Worm (Caenorhabditis elegans): ENCODE data around the gene F22F7.8.
"Not testable (repeated sequence)": the region's sequence is repeated elsewhere in the genome, so short reads cannot be mapped to it uniquely, and the experiment has no call there.

Gene F22F7.8

ce11 chrV:2146044-2146443 lies 24.3 kb upstream of the F22F7.8 start, which contains the start of gene str-52:
Gene str-52, minus strand, starts transcription at chrV:2146144.
- TF ChIP-seq egl-27 (tag; optimal IDR thresholded peaks at IDR 0.05) (no peak), F13H6.1 (tag; optimal IDR thresholded peaks at IDR 0.05) (no peak), Y55F3AM.14 (GFP tag; optimal IDR thresholded peaks at IDR 0.05) (no peak), crh-2 (tag; optimal IDR thresholded peaks at IDR 0.05) (no peak), nhr-23 (tag; optimal IDR thresholded peaks at IDR 0.05) (no peak), ztf-4 (tag; optimal IDR thresholded peaks at IDR 0.05) (no peak), lsy-2 (tag; optimal IDR thresholded peaks at IDR 0.05) (no peak), R02D3.7 (tag; optimal IDR thresholded peaks at IDR 0.05) (no peak), mdl-1 (tag; optimal IDR thresholded peaks at IDR 0.05) (no peak), dmd-4 (tag; optimal IDR thresholded peaks at IDR 0.05) (no peak), unc-39 (tag; optimal IDR thresholded peaks at IDR 0.05) (no peak), C34F6.9 (tag; optimal IDR thresholded peaks at IDR 0.05) (no peak), nhr-21 (tag; optimal IDR thresholded peaks at IDR 0.05) (no peak)

ce11 chrV:2144408-2144807 lies 22.6 kb upstream of the F22F7.8 start, which contains the start of gene F22F7.12:
Gene F22F7.12, minus strand, starts transcription at chrV:2144508.
- not testable (repeated sequence) for TF ChIP-seq Y55F3AM.14 (GFP tag; optimal IDR thresholded peaks at IDR 0.05); nhr-10 (tag; optimal IDR thresholded peaks at IDR 0.05); snpc-4 (tag; optimal IDR thresholded peaks at IDR 0.05)

- TF ChIP-seq peb-1 (tag; optimal IDR thresholded peaks at IDR 0.05) (no peak), lin-13 (GFP tag; optimal IDR thresholded peaks at IDR 0.05) (no peak), nhr-11 (tag; optimal IDR thresholded peaks at IDR 0.05) (no peak), sma-9 (GFP tag; optimal IDR thresholded peaks at IDR 0.05) (no peak), sma-9 (tag; optimal IDR thresholded peaks at IDR 0.05) (no peak), ztf-11 (tag; optimal IDR thresholded peaks at IDR 0.05) (no peak), blmp-1 (tag; optimal IDR thresholded peaks at IDR 0.05; ENCODE audit: insufficient read depth) (no peak), egl-27 (tag; optimal IDR thresholded peaks at IDR 0.05) (no peak), elt-3 (tag; optimal IDR thresholded peaks at IDR 0.05) (no peak), F13H6.1 (tag; optimal IDR thresholded peaks at IDR 0.05) (no peak), Y55F3AM.14 (GFP tag; optimal IDR thresholded peaks at IDR 0.05) (no peak)
Observed at ce11 chrV:2139918-2140317, 18.2 kb upstream of the F22F7.8 start, which contains the start of gene F22F7.7. Gene F22F7.7, minus strand, starts transcription at chrV:2140042.

ce11 chrV:2138287-2138686 lies 16.5 kb upstream of the F22F7.8 start:
- TF ChIP-seq nhr-25 (tag; optimal IDR thresholded peaks at IDR 0.05), result no peak
- peak; percentile 98 for TF ChIP-seq nhr-129 (tag; optimal IDR thresholded peaks at IDR 0.05)
- no peak for TF ChIP-seq elt-3 (tag; optimal IDR thresholded peaks at IDR 0.05)

- no peak for TF ChIP-seq nhr-129 (tag; optimal IDR thresholded peaks at IDR 0.05)
- TF ChIP-seq sma-9 (GFP tag; optimal IDR thresholded peaks at IDR 0.05), result no peak
- TF ChIP-seq sma-9 (tag; optimal IDR thresholded peaks at IDR 0.05), result no peak
- TF ChIP-seq snpc-4 (tag; optimal IDR thresholded peaks at IDR 0.05), result no peak
- no peak for TF ChIP-seq nhr-237 (tag; optimal IDR thresholded peaks at IDR 0.05)
- TF ChIP-seq Y55F3AM.14 (GFP tag; optimal IDR thresholded peaks at IDR 0.05), result no peak
- no peak for TF ChIP-seq unc-62 (GFP tag; optimal IDR thresholded peaks at IDR 0.05)
- TF ChIP-seq unc-39 (tag; optimal IDR thresholded peaks at IDR 0.05), result no peak
- no peak for TF ChIP-seq ztf-1 (GFP tag; conservative IDR thresholded peaks at IDR 0.05)
- no peak for TF ChIP-seq sma-3 (GFP tag; optimal IDR thresholded peaks at IDR 0.05)
- TF ChIP-seq lin-11 (tag; optimal IDR thresholded peaks at IDR 0.05), result no peak
- TF ChIP-seq lsy-2 (tag; optimal IDR thresholded peaks at IDR 0.05), result no peak
- TF ChIP-seq nhr-12 (tag; optimal IDR thresholded peaks at IDR 0.05), result no peak
- TF ChIP-seq elt-3 (tag; optimal IDR thresholded peaks at IDR 0.05), result no peak
- TF ChIP-seq nhr-21 (tag; optimal IDR thresholded peaks at IDR 0.05), result no peak
- no peak for TF ChIP-seq nhr-11 (tag; optimal IDR thresholded peaks at IDR 0.05)
- TF ChIP-seq F13H6.1 (tag; optimal IDR thresholded peaks at IDR 0.05), result no peak
- no peak for TF ChIP-seq mdl-1 (tag; optimal IDR thresholded peaks at IDR 0.05)
- TF ChIP-seq nhr-25 (tag; optimal IDR thresholded peaks at IDR 0.05), result no peak
Observed at ce11 chrV:2137010-2137409, 15.2 kb upstream of the F22F7.8 start.

ce11 chrV:2135323-2135722 lies 13.6 kb upstream of the F22F7.8 start:
- TF ChIP-seq F13H6.1 (tag; optimal IDR thresholded peaks at IDR 0.05) (peak; percentile 36), zag-1 (tag; optimal IDR thresholded peaks at IDR 0.05) (peak; percentile 5), unc-39 (tag; optimal IDR thresholded peaks at IDR 0.05) (no peak), dmd-4 (tag; optimal IDR thresholded peaks at IDR 0.05) (no peak), snpc-4 (tag; optimal IDR thresholded peaks at IDR 0.05) (no peak), alr-1 (tag; optimal IDR thresholded peaks at IDR 0.05) (no peak), ceh-16 (tag; optimal IDR thresholded peaks at IDR 0.05) (no peak), nhr-25 (tag; optimal IDR thresholded peaks at IDR 0.05) (peak; percentile 3), egl-27 (tag; optimal IDR thresholded peaks at IDR 0.05) (no peak), nhr-21 (tag; optimal IDR thresholded peaks at IDR 0.05) (peak; percentile 25), sma-3 (GFP tag; optimal IDR thresholded peaks at IDR 0.05) (no peak), fos-1 (tag; optimal IDR thresholded peaks at IDR 0.05) (peak; percentile 42), elt-1 (tag; optimal IDR thresholded peaks at IDR 0.05) (no peak), lin-11 (tag; optimal IDR thresholded peaks at IDR 0.05) (peak; percentile 31), sma-9 (GFP tag; optimal IDR thresholded peaks at IDR 0.05) (peak; percentile 71), sma-9 (tag; optimal IDR thresholded peaks at IDR 0.05) (no peak), nhr-129 (tag; optimal IDR thresholded peaks at IDR 0.05) (peak; percentile 87), lin-39 (tag; optimal IDR thresholded peaks at IDR 0.05) (no peak), mdl-1 (tag; optimal IDR thresholded peaks at IDR 0.05) (peak; percentile 20 to 44), C34F6.9 (tag; optimal IDR thresholded peaks at IDR 0.05) (peak; percentile 24), lsy-2 (tag; optimal IDR thresholded peaks at IDR 0.05) (peak in 1 of 2 experiments; percentile 11)

Measured in whole organism, L2 larva.